Worm (Caenorhabditis elegans): ENCODE measurements around the gene F54B3.2.

DNA sequence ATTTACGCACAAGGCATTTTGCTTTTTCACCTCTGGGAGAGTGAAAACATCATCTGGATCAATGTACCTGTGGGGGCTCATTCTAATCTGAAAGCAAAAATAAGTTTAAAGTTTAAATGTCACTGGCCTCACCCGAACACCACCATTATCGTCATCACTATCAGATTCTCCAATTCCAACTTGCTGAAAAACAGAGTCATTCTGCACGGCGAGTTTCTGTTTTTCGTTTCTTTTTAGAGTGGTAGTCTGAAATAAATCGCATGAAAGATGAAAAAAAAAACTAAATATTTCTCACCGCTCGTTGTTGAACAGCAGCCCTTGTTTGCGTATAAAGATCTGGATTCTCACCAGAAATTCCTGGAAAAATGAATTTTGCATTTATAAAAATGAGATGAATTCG lies 22.8 kb downstream of the F54B3.2 start:
- TF ChIP-seq nhr-27 (tag; optimal IDR thresholded peaks at IDR 0.05): no peak
- TF ChIP-seq attf-3 (GFP tag; conservative IDR thresholded peaks at IDR 0.05): no peak
- TF ChIP-seq aptf-3 (GFP tag; IDR thresholded peaks at IDR 0.05): 0 out of 2 replicates have a peak, but pooled peaks have one; percentile 10
- TF ChIP-seq snpc-4 (GFP tag; optimal IDR thresholded peaks at IDR 0.05): no peak
- TF ChIP-seq snpc-4 (tag; optimal IDR thresholded peaks at IDR 0.05): no peak
- no peak for TF ChIP-seq madf-10 (tag; optimal IDR thresholded peaks at IDR 0.05)
- no peak for TF ChIP-seq dox-1 (GFP tag; IDR thresholded peaks at IDR 0.05)
